Worm (Caenorhabditis elegans): ENCODE data around the gene F36A4.4.

DNA sequence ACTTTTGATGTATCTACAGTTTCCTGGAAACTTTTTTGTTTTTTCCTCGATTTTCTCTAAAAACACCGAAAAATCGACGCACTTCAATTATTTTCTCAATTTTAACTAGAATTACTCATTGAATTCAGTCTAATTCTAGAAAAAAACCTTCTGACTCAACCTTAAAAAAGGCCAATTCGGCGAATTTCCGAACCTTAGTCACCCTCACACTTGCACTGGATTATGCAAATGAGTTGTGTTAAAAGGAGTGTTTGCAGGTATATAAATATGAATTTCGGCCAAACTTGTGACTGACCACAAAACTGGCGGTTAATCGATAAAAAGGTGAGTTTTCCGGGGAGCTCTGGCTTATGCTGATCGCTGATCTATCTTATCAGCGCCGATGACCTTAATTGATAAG is 20.9 kb upstream of the F36A4.4 start, which contains the start of gene ttr-20:
- no peak for TF ChIP-seq aha-1 (tag; optimal IDR thresholded peaks at IDR 0.05)
- no peak for TF ChIP-seq lin-15B (tag; optimal IDR thresholded peaks at IDR 0.05)
- no peak for TF ChIP-seq ces-1 (GFP tag; optimal IDR thresholded peaks at IDR 0.05)
- no peak for TF ChIP-seq sptf-1 (tag; optimal IDR thresholded peaks at IDR 0.05)
- no peak for TF ChIP-seq lin-35 (GFP tag; optimal IDR thresholded peaks at IDR 0.05)
- TF ChIP-seq fkh-4 (tag; optimal IDR thresholded peaks at IDR 0.05; ENCODE audit: borderline replicate concordance) = no peak
- no peak for TF ChIP-seq snpc-4 (tag; optimal IDR thresholded peaks at IDR 0.05)
- no peak for TF ChIP-seq elt-2 (tag; optimal IDR thresholded peaks at IDR 0.05)
- no peak for TF ChIP-seq zag-1 (tag; optimal IDR thresholded peaks at IDR 0.05)

All from whole organism, L1 larva.